Fruit fly (Drosophila melanogaster) whole organism, adult: ENCODE data around the gene CG11975.

Experiments
- CG12768 ChIP-seq: fragments of 200-800 bp; sonication (Bioruptor generic); optimal IDR thresholded peaks from 2 replicates; lab custom pipeline; 2017; ENCODE audit warnings: missing biosample characterization, missing genetic modification characterization, mild to moderate bottlenecking, moderate library complexity, missing genetic modification reagents
- CG1620 ChIP-seq: fragments of 200-800 bp; sonication (Bioruptor generic); optimal IDR thresholded peaks from 2 replicates; lab custom pipeline; 2016; ENCODE audit warnings: missing biosample characterization, missing genetic modification characterization
- CG7045 ChIP-seq: fragments of 200-800 bp; sonication (Bioruptor generic); optimal IDR thresholded peaks from 2 replicates; lab custom pipeline; 2017; ENCODE audit warnings: missing biosample characterization, mild to moderate bottlenecking, missing genetic modification characterization
- CG7101 ChIP-seq: fragments of 200-800 bp; sonication (Bioruptor generic); optimal IDR thresholded peaks from 2 replicates; lab custom pipeline; 2018; ENCODE audit warnings: missing biosample characterization, mild to moderate bottlenecking, missing genetic modification characterization, moderate library complexity
- Mnt ChIP-seq: fragments of 200-800 bp; sonication (Bioruptor generic); optimal IDR thresholded peaks from 2 replicates; lab custom pipeline; 2016; ENCODE audit warnings: missing biosample characterization, mild to moderate bottlenecking, missing genetic modification characterization
- bab1 ChIP-seq: fragments of 200-800 bp; sonication (Bioruptor generic); optimal IDR thresholded peaks from 3 replicates; lab custom pipeline; 2019; ENCODE audit warnings: missing biosample characterization, mild to moderate bottlenecking, missing genetic modification characterization, moderate library complexity
- cic ChIP-seq: fragments of 200-800 bp; sonication (Bioruptor generic); optimal IDR thresholded peaks from 2 replicates; lab custom pipeline; 2017; ENCODE audit warnings: missing biosample characterization, mild to moderate bottlenecking, missing genetic modification characterization, moderate library complexity
- cnc ChIP-seq, 2 experiments: fragments of >200 bp; optimal IDR thresholded peaks; 2 replicates each; lab custom pipeline; 2017
- kay ChIP-seq: fragments of 200-800 bp; sonication (Bioruptor generic); peaks from one replicate; lab custom pipeline; 2016; ENCODE audit warnings: missing biosample characterization, missing genetic modification characterization, borderline replicate concordance
- pad ChIP-seq: fragments of 200-800 bp; sonication (Bioruptor generic); optimal IDR thresholded peaks from 3 replicates; lab custom pipeline; 2017; ENCODE audit warnings: missing biosample characterization, missing genetic modification characterization, mild to moderate bottlenecking, moderate library complexity, missing genetic modification reagents
- tj ChIP-seq: fragments of 200-800 bp; sonication (Bioruptor generic); optimal IDR thresholded peaks from 3 replicates; lab custom pipeline; 2017; ENCODE audit warnings: missing biosample characterization, mild to moderate bottlenecking, missing genetic modification characterization, moderate library complexity
- toe ChIP-seq: fragments of 200-800 bp; sonication (Bioruptor generic); optimal IDR thresholded peaks from 2 replicates; lab custom pipeline; 2016; ENCODE audit warnings: missing biosample characterization, missing genetic modification characterization

dm6 chr3R:8969301-8969925 is 23.6 kb upstream of the CG11975 start:
- TF ChIP-seq kay (GFP tag; lab: Kevin White, UChicago) (no peak), CG7101 (no peak), cic (GFP tag; lab: Kevin White, UChicago) (no peak), CG7045 (GFP tag; lab: Kevin White, UChicago) (no peak), pad (GFP tag; lab: Kevin White, UChicago) (no peak), toe (GFP tag; lab: Kevin White, UChicago) (no peak), tj (GFP tag; lab: Kevin White, UChicago) (no peak), CG1620 (GFP tag; lab: Kevin White, UChicago) (no peak), cnc (optimal IDR thresholded peaks at IDR 0.05; lab: Kevin White, UChicago) (no peak), Mnt (no peak), CG12768 (no peak), bab1 (GFP tag; lab: Kevin White, UChicago) (no peak)
